Comparison of ENCODE assay signal across 1 worm cellular context in the genomic region with DNA sequence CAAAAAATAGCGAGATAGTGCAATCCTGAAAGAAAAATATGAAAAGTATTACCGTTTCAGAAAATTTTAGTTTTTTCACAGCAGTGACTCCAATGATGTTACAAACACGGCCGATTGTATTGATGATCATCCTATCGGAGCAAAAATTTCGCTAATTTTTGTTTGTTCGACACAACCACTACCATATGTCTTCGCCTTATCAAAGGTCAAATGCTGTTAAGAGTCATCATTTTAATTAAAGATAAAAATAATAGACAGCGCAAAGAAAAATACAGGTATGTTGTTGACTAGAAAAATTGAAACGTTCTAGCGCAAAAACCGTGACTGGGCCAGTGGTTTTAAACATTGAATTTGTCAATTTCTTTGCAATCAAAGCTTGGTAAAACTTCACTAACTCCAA.
TF ChIP-seq lines count a peak whose summit lies in the region.

No protein-coding gene starts in this region.

TF ChIP-seq in whole organism, L1 larva, 84 proteins besides CTCF, POLR2A, EP300 and RAD21 (continued from another document):
- TF ChIP-seq pax-3 (tag; optimal IDR thresholded peaks at IDR 0.05; lab: Kevin White, UChicago): peak; percentile 20
- no peak for TF ChIP-seq skn-1 (tag; optimal IDR thresholded peaks at IDR 0.05; lab: Kevin White, UChicago)
- TF ChIP-seq tbx-2 (tag; optimal IDR thresholded peaks at IDR 0.05; lab: Kevin White, UChicago): no peak
- TF ChIP-seq ces-1 (GFP tag; optimal IDR thresholded peaks at IDR 0.05; lab: Kevin White, UChicago): no peak
